Fruit fly (Drosophila melanogaster) whole organism, wandering third instar larva: ENCODE data around the gene HemK2.

Experiments used
- CG32264 ChIP-seq: fragments of 200-800 bp; sonication (Bioruptor generic); optimal IDR thresholded peaks from 2 replicates; lab custom pipeline; 2016; ENCODE audit warnings: missing biosample characterization, missing genetic modification characterization
- Dfd ChIP-seq: fragments of >200 bp; optimal IDR thresholded peaks from 2 replicates; lab custom pipeline; 2017; ENCODE audit warnings: missing biosample characterization, missing genetic modification characterization
- Dif ChIP-seq: fragments of 200-275, 200-300 bp; sonication (Bioruptor generic); optimal IDR thresholded peaks from 2 replicates; lab custom pipeline; 2018; ENCODE audit warnings: missing biosample characterization, missing genetic modification characterization; ENCODE audit not compliant: partially characterized antibody
- Myc ChIP-seq: fragments of >200 bp; optimal IDR thresholded peaks from 2 replicates; lab custom pipeline; 2017
- N ChIP-seq: fragments of >200 bp; optimal IDR thresholded peaks from 2 replicates; lab custom pipeline; 2018; ENCODE audit warnings: missing biosample characterization, missing external identifiers, missing genetic modification characterization
- OdsH ChIP-seq: fragments of 200-800 bp; sonication (Bioruptor generic); optimal IDR thresholded peaks from 2 replicates; lab custom pipeline; 2016; ENCODE audit warnings: missing biosample characterization, mild to moderate bottlenecking, missing genetic modification characterization
- dl ChIP-seq, 2 experiments: fragments of 175-275, 200-275 bp in 1 of 2; fragments of 200-275 bp in 1 of 2; sonication (Bioruptor generic); optimal IDR thresholded peaks; lab custom pipeline; 2018; ENCODE audit warnings: mild to moderate bottlenecking in 2 of 2, missing biosample characterization in 2 of 2, missing genetic modification characterization in 2 of 2, moderate library complexity in 2 of 2; ENCODE audit not compliant: partially characterized antibody in 2 of 2, insufficient read depth in 1 of 2
- fru ChIP-seq: fragments of 200-800 bp; sonication (Bioruptor generic); optimal IDR thresholded peaks from 3 replicates; lab custom pipeline; 2016; ENCODE audit warnings: missing biosample characterization, mild to moderate bottlenecking, missing genetic modification characterization
- h ChIP-seq: fragments of 200-800 bp; sonication (Bioruptor generic); optimal IDR thresholded peaks from 3 replicates; lab custom pipeline; 2016; ENCODE audit warnings: missing biosample characterization, mild to moderate bottlenecking, missing genetic modification characterization
- pan ChIP-seq: fragments of >200 bp; optimal IDR thresholded peaks from 2 replicates; lab custom pipeline; 2017
- psq ChIP-seq: fragments of 200-800 bp; sonication (Bioruptor generic); optimal IDR thresholded peaks from 3 replicates; lab custom pipeline; 2017; ENCODE audit warnings: missing biosample characterization, mild to moderate bottlenecking, missing genetic modification characterization, moderate library complexity
- sage ChIP-seq: fragments of 200-800 bp; sonication (Bioruptor generic); optimal IDR thresholded peaks from 2 replicates; lab custom pipeline; 2016; ENCODE audit warnings: missing biosample characterization, mild to moderate bottlenecking, missing genetic modification characterization
- usp ChIP-seq: fragments of >200 bp; optimal IDR thresholded peaks from 2 replicates; lab custom pipeline; 2017; ENCODE audit warnings: missing biosample characterization, missing genetic modification characterization
- woc ChIP-seq: sonication (Bioruptor generic); optimal IDR thresholded peaks from 2 replicates; lab custom pipeline; 2016; ENCODE audit warnings: missing biosample characterization, mild to moderate bottlenecking, missing genetic modification characterization

- TF ChIP-seq h (GFP tag; lab: Kevin White, UChicago) (peak; percentile 50), fru (peak; percentile 24), Myc (lab: Kevin White, UChicago) (no peak), usp (GFP tag; lab: Kevin White, UChicago) (no peak), psq (no peak), Dif (GFP tag; lab: Kevin White, UChicago) (no peak), CG32264 (GFP tag; lab: Kevin White, UChicago) (no peak), dl (GFP tag; optimal IDR thresholded peaks at IDR 0.05; lab: Kevin White, UChicago; ENCODE audit: insufficient read depth in 1 of 2, partially characterized antibody in 2 of 2) (no peak), Dfd (GFP tag; lab: Kevin White, UChicago) (no peak), pan (no peak), woc (peak; percentile 24), OdsH (GFP tag; lab: Kevin White, UChicago) (peak; percentile 28), sage (GFP tag; lab: Kevin White, UChicago) (no peak), N (GFP tag; lab: Kevin White, UChicago) (no peak)
Observed at dm6 chr2L:2750337-2751084, 9.0 kb downstream of the HemK2 start.
